Worm (Caenorhabditis elegans): ENCODE measurements around the gene clec-179.

clec-179 gene

ce11 chrIV:7167983-7168760, 16.3 kb downstream of the clec-179 start, which contains the start of gene skr-16:
skr-16 (plus strand) TSS chrIV:7168710.
- TF ChIP-seq tbx-11 (GFP tag; IDR thresholded peaks at IDR 0.05) (no peak), scrt-1 (GFP tag; IDR thresholded peaks at IDR 0.05) (no peak), ets-7 (tag; optimal IDR thresholded peaks at IDR 0.05) (no peak), tra-4 (tag; optimal IDR thresholded peaks at IDR 0.05) (no peak), ceh-13 (GFP tag; optimal IDR thresholded peaks at IDR 0.05) (no peak), hmbx-1 (tag; optimal IDR thresholded peaks at IDR 0.05) (no peak), F13C5.2 (tag; optimal IDR thresholded peaks at IDR 0.05) (no peak), B0310.2 (tag; optimal IDR thresholded peaks at IDR 0.05) (no peak)

- TF ChIP-seq ama-1 (optimal IDR thresholded peaks at IDR 0.05) (no peak), sea-1 (GFP tag; conservative IDR thresholded peaks at IDR 0.05) (no peak), ceh-36 (tag; optimal IDR thresholded peaks at IDR 0.05) (no peak), hmg-4 (GFP tag; optimal IDR thresholded peaks at IDR 0.05) (no peak), scrt-1 (GFP tag; IDR thresholded peaks at IDR 0.05) (no peak), aly-1 (tag; optimal IDR thresholded peaks at IDR 0.05) (no peak)
Measured at ce11 chrIV:7166553-7166952, 17.9 kb downstream of the clec-179 start, which contains the start of gene C42D4.18. C42D4.18 (plus strand) TSS chrIV:7166783.

ce11 chrIV:7165723-7166122, 18.8 kb downstream of the clec-179 start, which contains the start of gene rpc-1:
rpc-1 (minus strand) TSS chrIV:7165748.
- peak; percentile 3 for TF ChIP-seq F13C5.2 (tag; optimal IDR thresholded peaks at IDR 0.05)
- TF ChIP-seq flt-1 (GFP tag; IDR thresholded peaks at IDR 0.05), result no peak

- TF ChIP-seq hmbx-1 (tag; optimal IDR thresholded peaks at IDR 0.05), result no peak
- no peak for TF ChIP-seq tbx-37 (GFP tag; conservative IDR thresholded peaks at IDR 0.05)
- no peak for TF ChIP-seq ceh-36 (tag; optimal IDR thresholded peaks at IDR 0.05)
- TF ChIP-seq B0310.2 (tag; optimal IDR thresholded peaks at IDR 0.05), result no peak
- TF ChIP-seq ets-7 (tag; optimal IDR thresholded peaks at IDR 0.05), result no peak
- no peak for TF ChIP-seq tra-4 (tag; optimal IDR thresholded peaks at IDR 0.05)
- TF ChIP-seq ceh-13 (GFP tag; optimal IDR thresholded peaks at IDR 0.05), result no peak
- no peak for TF ChIP-seq ama-1 (optimal IDR thresholded peaks at IDR 0.05)
- TF ChIP-seq aly-1 (tag; optimal IDR thresholded peaks at IDR 0.05), result no peak
- TF ChIP-seq pes-1 (GFP tag; IDR thresholded peaks at IDR 0.05), result no peak
- TF ChIP-seq F13C5.2 (tag; optimal IDR thresholded peaks at IDR 0.05), result no peak
- TF ChIP-seq sea-1 (GFP tag; conservative IDR thresholded peaks at IDR 0.05), result no peak
- TF ChIP-seq hmg-4 (GFP tag; optimal IDR thresholded peaks at IDR 0.05), result no peak
- no peak for TF ChIP-seq hnd-1 (tag; optimal IDR thresholded peaks at IDR 0.05)
- TF ChIP-seq flt-1 (GFP tag; IDR thresholded peaks at IDR 0.05), result no peak
- no peak for TF ChIP-seq tbx-11 (GFP tag; IDR thresholded peaks at IDR 0.05)
- TF ChIP-seq scrt-1 (GFP tag; IDR thresholded peaks at IDR 0.05), result no peak
Measured at ce11 chrIV:7159586-7159985, 24.9 kb downstream of the clec-179 start.

- TF ChIP-seq scrt-1 (GFP tag; IDR thresholded peaks at IDR 0.05), result no peak
- TF ChIP-seq ama-1 (optimal IDR thresholded peaks at IDR 0.05), result no peak
- TF ChIP-seq sea-1 (GFP tag; conservative IDR thresholded peaks at IDR 0.05), result no peak
- no peak for TF ChIP-seq ceh-36 (tag; optimal IDR thresholded peaks at IDR 0.05)
- no peak for TF ChIP-seq tbx-11 (GFP tag; IDR thresholded peaks at IDR 0.05)
- no peak for TF ChIP-seq ets-7 (tag; optimal IDR thresholded peaks at IDR 0.05)
- TF ChIP-seq pes-1 (GFP tag; IDR thresholded peaks at IDR 0.05), result no peak
- no peak for TF ChIP-seq F13C5.2 (tag; optimal IDR thresholded peaks at IDR 0.05)
- no peak for TF ChIP-seq flt-1 (GFP tag; IDR thresholded peaks at IDR 0.05)
- TF ChIP-seq ceh-13 (GFP tag; optimal IDR thresholded peaks at IDR 0.05), result no peak
- no peak for TF ChIP-seq hmg-4 (GFP tag; optimal IDR thresholded peaks at IDR 0.05)
- TF ChIP-seq B0310.2 (tag; optimal IDR thresholded peaks at IDR 0.05), result no peak
- TF ChIP-seq tra-4 (tag; optimal IDR thresholded peaks at IDR 0.05), result no peak
- no peak for TF ChIP-seq tbx-37 (GFP tag; conservative IDR thresholded peaks at IDR 0.05)
- TF ChIP-seq hmbx-1 (tag; optimal IDR thresholded peaks at IDR 0.05), result no peak
- no peak for TF ChIP-seq aly-1 (tag; optimal IDR thresholded peaks at IDR 0.05)
Measured at ce11 chrIV:7158161-7158560, 26.3 kb downstream of the clec-179 start.

ce11 chrIV:7156356-7156755, 28.1 kb downstream of the clec-179 start, which contains the start of gene maph-9:
maph-9 (plus strand) TSS chrIV:7156628.
- no peak for TF ChIP-seq hmbx-1 (tag; optimal IDR thresholded peaks at IDR 0.05)
- TF ChIP-seq B0310.2 (tag; optimal IDR thresholded peaks at IDR 0.05), result no peak
- no peak for TF ChIP-seq sea-1 (GFP tag; conservative IDR thresholded peaks at IDR 0.05)
- TF ChIP-seq ceh-36 (tag; optimal IDR thresholded peaks at IDR 0.05), result no peak
- no peak for TF ChIP-seq hnd-1 (tag; optimal IDR thresholded peaks at IDR 0.05)
- TF ChIP-seq tbx-37 (GFP tag; conservative IDR thresholded peaks at IDR 0.05), result no peak
- TF ChIP-seq scrt-1 (GFP tag; IDR thresholded peaks at IDR 0.05), result no peak
- no peak for TF ChIP-seq tra-4 (tag; optimal IDR thresholded peaks at IDR 0.05)
- no peak for TF ChIP-seq flt-1 (GFP tag; IDR thresholded peaks at IDR 0.05)
- no peak for TF ChIP-seq ceh-13 (GFP tag; optimal IDR thresholded peaks at IDR 0.05)
- no peak for TF ChIP-seq tbx-11 (GFP tag; IDR thresholded peaks at IDR 0.05)
- TF ChIP-seq ets-7 (tag; optimal IDR thresholded peaks at IDR 0.05), result no peak
- no peak for TF ChIP-seq ama-1 (optimal IDR thresholded peaks at IDR 0.05)
- no peak for TF ChIP-seq pes-1 (GFP tag; IDR thresholded peaks at IDR 0.05)
- TF ChIP-seq hmg-4 (GFP tag; optimal IDR thresholded peaks at IDR 0.05), result no peak
- TF ChIP-seq aly-1 (tag; optimal IDR thresholded peaks at IDR 0.05), result no peak
- no peak for TF ChIP-seq F13C5.2 (tag; optimal IDR thresholded peaks at IDR 0.05)

- TF ChIP-seq hnd-1 (tag; optimal IDR thresholded peaks at IDR 0.05), result no peak
- TF ChIP-seq F13C5.2 (tag; optimal IDR thresholded peaks at IDR 0.05), result no peak
- TF ChIP-seq ceh-36 (tag; optimal IDR thresholded peaks at IDR 0.05), result no peak
- no peak for TF ChIP-seq sea-1 (GFP tag; conservative IDR thresholded peaks at IDR 0.05)
Measured at ce11 chrIV:7154356-7154755, 30.1 kb downstream of the clec-179 start, which contains the start of gene C34D4.2. C34D4.2 (plus strand) TSS chrIV:7154656.
